Worm (Caenorhabditis elegans): ENCODE data around the gene cutc-1.

DNA sequence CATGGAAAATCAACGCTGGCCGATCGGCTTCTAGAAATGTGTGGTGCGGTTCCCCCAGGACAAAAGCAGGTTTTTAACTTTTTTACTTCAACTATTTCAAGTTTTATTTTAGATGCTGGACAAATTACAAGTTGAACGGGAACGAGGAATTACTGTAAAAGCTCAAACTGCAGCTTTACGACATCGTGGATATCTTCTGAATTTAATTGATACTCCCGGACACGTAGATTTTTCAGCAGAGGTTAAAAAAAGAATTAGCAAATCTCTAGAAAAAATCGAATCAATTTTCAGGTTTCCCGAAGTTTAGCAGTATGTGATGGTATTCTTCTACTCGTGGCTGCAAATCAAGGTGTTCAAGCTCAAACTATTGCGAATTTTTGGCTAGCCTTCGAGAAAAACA, 26.1 kb upstream of the cutc-1 start:
- no peak for TF ChIP-seq sea-1 (GFP tag; conservative IDR thresholded peaks at IDR 0.05)
- TF ChIP-seq tbx-37 (GFP tag; conservative IDR thresholded peaks at IDR 0.05), result no peak
- TF ChIP-seq aly-1 (tag; optimal IDR thresholded peaks at IDR 0.05), result no peak
- TF ChIP-seq flt-1 (GFP tag; IDR thresholded peaks at IDR 0.05), result no peak
- TF ChIP-seq tra-4 (tag; optimal IDR thresholded peaks at IDR 0.05), result no peak

All from whole organism, early embryonic.